Worm (Caenorhabditis elegans) whole organism, late embryonic: ENCODE measurements around the gene tag-244.

Source experiments
- ama-1 ChIP-seq: fragments of 150-350 bp; optimal IDR thresholded peaks from 2 replicates; lab custom pipeline; 2014
- elt-2 ChIP-seq: sonication (generic microtip); optimal IDR thresholded peaks from 2 replicates; lab custom pipeline; 2016; ENCODE audit warnings: missing genetic modification reagents, missing genetic modification characterization, missing compliant biosample characterization
- ets-4 ChIP-seq: sonication (generic microtip); optimal IDR thresholded peaks from 2 replicates; lab custom pipeline; 2016; ENCODE audit warnings: missing genetic modification characterization, missing compliant biosample characterization
- gmeb-2 ChIP-seq: sonication (generic microtip); optimal IDR thresholded peaks from 2 replicates; lab custom pipeline; 2016; ENCODE audit warnings: missing genetic modification characterization, inconsistent platforms, missing compliant biosample characterization
- lin-11 ChIP-seq: fragments of 200-800 bp; sonication (Bioruptor generic); optimal IDR thresholded peaks from 2 replicates; lab custom pipeline; 2018; ENCODE audit warnings: mild to moderate bottlenecking, missing genetic modification characterization, missing compliant biosample characterization
- nhr-11 ChIP-seq: fragments of 150-350 bp; optimal IDR thresholded peaks from 2 replicates; lab custom pipeline; 2014; ENCODE audit warnings: missing biosample characterization, missing genetic modification characterization
- odd-2 ChIP-seq: sonication (generic microtip); optimal IDR thresholded peaks from 2 replicates; lab custom pipeline; 2017; ENCODE audit warnings: antibody characterized with exemption, mild to moderate bottlenecking, missing genetic modification characterization, missing compliant biosample characterization
- pax-1 ChIP-seq: fragments of 150-350 bp; optimal IDR thresholded peaks from 2 replicates; lab custom pipeline; 2014; ENCODE audit warnings: missing biosample characterization, missing genetic modification characterization
- pqm-1 ChIP-seq: sonication (generic microtip); optimal IDR thresholded peaks from 2 replicates; lab custom pipeline; 2016; ENCODE audit warnings: missing genetic modification characterization, missing compliant biosample characterization
- pros-1 ChIP-seq: fragments of 150-350 bp; optimal IDR thresholded peaks from 2 replicates; lab custom pipeline; 2014; ENCODE audit warnings: missing biosample characterization, missing genetic modification reagents, missing genetic modification characterization
- ref-2 ChIP-seq: sonication (generic microtip); optimal IDR thresholded peaks from 2 replicates; lab custom pipeline; 2016; ENCODE audit warnings: missing genetic modification characterization, missing compliant biosample characterization
- tbx-2 ChIP-seq: sonication (generic microtip); optimal IDR thresholded peaks from 2 replicates; lab custom pipeline; 2016; ENCODE audit warnings: missing genetic modification characterization, missing compliant biosample characterization
- unc-3 ChIP-seq, 2 experiments: fragments of 200-800 bp in 1 of 2; sonication (Bioruptor generic) in 1 of 2; sonication (generic microtip) in 1 of 2; conservative IDR thresholded peaks in 1 of 2; optimal IDR thresholded peaks in 1 of 2; 2 replicates each; pipeline versions ENCODE4 v1.3.6 to Lab custom; 2016 to 2022; ENCODE audit warnings: missing compliant biosample characterization in 2 of 2, missing genetic modification characterization in 2 of 2, missing genetic modification reagents in 1 of 2
- unc-55 ChIP-seq: sonication (generic microtip); optimal IDR thresholded peaks from 2 replicates; lab custom pipeline; 2017; ENCODE audit warnings: missing biosample characterization, missing genetic modification reagents, missing genetic modification characterization

DNA sequence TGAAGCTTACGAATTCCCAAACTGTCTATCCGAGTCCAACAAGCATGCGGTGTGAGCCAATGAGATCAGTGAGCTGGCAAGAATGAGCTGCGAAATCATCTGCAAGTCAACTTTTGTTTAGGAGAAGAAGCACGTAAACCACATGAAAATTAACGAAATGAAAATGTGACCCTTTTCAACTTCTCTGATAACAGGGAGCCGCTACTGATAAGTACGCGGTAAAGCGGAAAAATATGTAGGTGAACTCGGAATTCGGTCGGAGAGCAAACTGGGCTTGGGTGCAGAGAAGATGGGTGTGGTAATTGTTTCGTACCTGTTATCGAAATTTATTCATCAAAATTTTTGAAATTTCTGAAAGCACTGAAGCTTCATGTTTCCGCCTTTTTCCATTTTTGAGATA, 34.2 kb upstream of the tag-244 start, which contains the start of gene clec-172:
- TF ChIP-seq ama-1 (lab: Kevin White, UChicago), result no peak
- TF ChIP-seq pros-1, result no peak
- no peak for TF ChIP-seq elt-2 (tag; lab: Kevin White, UChicago)
- no peak for TF ChIP-seq odd-2 (tag; lab: Kevin White, UChicago)
- TF ChIP-seq nhr-11 (tag; lab: Kevin White, UChicago), result no peak
- TF ChIP-seq pax-1 (tag; lab: Kevin White, UChicago), result no peak
- no peak for TF ChIP-seq ref-2 (tag; lab: Kevin White, UChicago)
- no peak for TF ChIP-seq lin-11 (tag; lab: Kevin White, UChicago)
- TF ChIP-seq ets-4 (tag; lab: Kevin White, UChicago), result no peak
- TF ChIP-seq tbx-2 (tag; lab: Kevin White, UChicago), result no peak
- TF ChIP-seq unc-55 (GFP tag; lab: Kevin White, UChicago), result no peak
- no peak for TF ChIP-seq unc-3 (GFP tag; conservative IDR thresholded peaks at IDR 0.05; lab: Robert Waterston, UW)
- no peak for TF ChIP-seq unc-3 (tag; optimal IDR thresholded peaks at IDR 0.05; lab: Kevin White, UChicago)
- no peak for TF ChIP-seq pqm-1 (tag; lab: Kevin White, UChicago)
- TF ChIP-seq gmeb-2 (tag; lab: Kevin White, UChicago), result no peak
